Worm (Caenorhabditis elegans) whole organism, early embryonic: Measurements from ENCODE around the gene H20J04.1.

Experiments
- aly-1 ChIP-seq: sonication (generic microtip); optimal IDR thresholded peaks from 2 replicates; lab custom pipeline; 2016; ENCODE audit warnings: missing genetic modification characterization, missing compliant biosample characterization
- ama-1 ChIP-seq: fragments of 150-350 bp; optimal IDR thresholded peaks from 2 replicates; lab custom pipeline; 2014
- ceh-36 ChIP-seq: sonication (generic microtip); optimal IDR thresholded peaks from 2 replicates; lab custom pipeline; 2016; ENCODE audit warnings: missing genetic modification characterization, inconsistent platforms, missing compliant biosample characterization
- flt-1 ChIP-seq: fragments of 200-800 bp; sonication (Bioruptor generic); IDR thresholded peaks from 2 replicates; pipeline ENCODE4 v1.3.6; 2022; ENCODE audit warnings: missing genetic modification characterization, missing compliant biosample characterization
- hmbx-1 ChIP-seq: sonication (generic microtip); optimal IDR thresholded peaks from 2 replicates; lab custom pipeline; 2016; ENCODE audit warnings: mild to moderate bottlenecking, missing genetic modification characterization, missing compliant biosample characterization
- scrt-1 ChIP-seq: fragments of 200-800 bp; sonication (Bioruptor generic); IDR thresholded peaks from 2 replicates; pipeline ENCODE4 v1.3.6; 2022; ENCODE audit warnings: missing genetic modification characterization, missing compliant biosample characterization
- tbx-37 ChIP-seq: fragments of 200-800 bp; sonication (Bioruptor generic); conservative IDR thresholded peaks from 2 replicates; pipeline ENCODE4 v1.3.6; 2022; ENCODE audit warnings: missing genetic modification reagents, missing genetic modification characterization, missing compliant biosample characterization

DNA sequence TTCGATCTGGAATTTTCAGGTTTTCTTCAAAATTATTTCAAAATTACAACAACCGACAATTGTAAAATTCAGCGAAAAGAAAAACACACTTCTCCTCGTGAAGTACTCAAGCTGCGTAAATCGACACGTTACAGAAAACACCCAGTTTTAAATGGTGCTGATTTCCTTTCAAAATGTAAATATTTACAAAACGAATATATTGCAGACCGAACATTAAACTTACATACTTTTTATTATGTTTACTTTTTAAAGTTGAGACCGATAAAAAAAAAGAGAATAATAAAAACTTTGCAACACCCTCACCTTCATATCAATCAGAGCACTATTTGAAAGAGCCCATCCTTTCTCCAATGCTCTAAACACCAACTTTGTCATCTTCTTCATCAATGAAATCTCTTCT lies 15.4 kb downstream of the H20J04.1 start:
- TF ChIP-seq ama-1 (lab: Kevin White, UChicago) (no peak), ceh-36 (tag; lab: Kevin White, UChicago) (no peak), tbx-37 (GFP tag; lab: Robert Waterston, UW) (no peak), flt-1 (no peak), aly-1 (tag; lab: Kevin White, UChicago) (no peak), scrt-1 (no peak), hmbx-1 (tag; lab: Kevin White, UChicago) (no peak)
